Worm (Caenorhabditis elegans): ENCODE measurements around the gene tag-307.

DNA sequence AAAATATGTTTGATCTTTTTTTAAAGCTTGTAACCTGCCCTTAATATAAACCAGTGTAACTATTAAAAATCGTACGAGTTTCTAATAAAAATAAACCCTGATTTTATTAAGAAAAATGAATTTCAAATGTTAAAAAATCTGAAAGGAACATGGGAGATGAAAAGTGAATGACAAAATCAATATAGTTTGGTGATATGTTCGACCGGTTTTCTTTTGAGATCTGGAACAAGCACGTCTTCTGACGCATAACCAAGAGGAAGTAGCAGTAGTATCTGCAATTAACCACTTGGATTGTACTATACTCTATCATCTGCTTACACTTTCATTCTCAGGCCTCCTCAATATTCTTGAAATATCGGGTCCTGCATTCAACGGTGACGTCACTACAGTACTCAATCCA lies 20.0 kb upstream of the tag-307 start:
- no peak for TF ChIP-seq fos-1 (tag; optimal IDR thresholded peaks at IDR 0.05)
- no peak for TF ChIP-seq lin-13 (GFP tag; optimal IDR thresholded peaks at IDR 0.05)
- TF ChIP-seq isw-1 (GFP tag; IDR thresholded peaks at IDR 0.05) = no peak
- no peak for TF ChIP-seq lin-39 (tag; optimal IDR thresholded peaks at IDR 0.05)
- TF ChIP-seq nhr-237 (tag; optimal IDR thresholded peaks at IDR 0.05) = no peak
- TF ChIP-seq snpc-4 (tag; optimal IDR thresholded peaks at IDR 0.05) = no peak
- no peak for TF ChIP-seq unc-130 (tag; optimal IDR thresholded peaks at IDR 0.05)
- TF ChIP-seq ets-5 (GFP tag; IDR thresholded peaks at IDR 0.05) = no peak
